Fruit fly (Drosophila melanogaster): ENCODE data around the gene CG14053.

Gene CG14053

dm6 chrX:2166129-2166528 lies 27.6 kb downstream of the CG14053 start (continued):
- TF ChIP-seq CG32772 (GFP tag; IDR thresholded peaks at IDR 0.05): peak; percentile 59; the same call in 1 of the 2 replicates
- no peak for TF ChIP-seq CG1647 (GFP tag; optimal IDR thresholded peaks at IDR 0.05)
- TF ChIP-seq D19B (GFP tag; optimal IDR thresholded peaks at IDR 0.05): no peak
- no peak for TF ChIP-seq sima (GFP tag; optimal IDR thresholded peaks at IDR 0.05)
- TF ChIP-seq vvl (GFP tag; IDR thresholded peaks at IDR 0.05): peak; percentile 74
- TF ChIP-seq usp (GFP tag; optimal IDR thresholded peaks at IDR 0.05): no peak
- TF ChIP-seq CHES-1-like (GFP tag; optimal IDR thresholded peaks at IDR 0.05): no peak
- no peak for TF ChIP-seq HmgZ (tag; optimal IDR thresholded peaks at IDR 0.05)
- TF ChIP-seq ranshi (GFP tag; IDR thresholded peaks at IDR 0.05): peak; percentile 61; the same call in 1 of the 2 replicates
- no peak for TF ChIP-seq mld (GFP tag; IDR thresholded peaks at IDR 0.05; ENCODE audit: partially characterized antibody)
- peak; percentile 38 for TF ChIP-seq CG13424 (tag; optimal IDR thresholded peaks at IDR 0.05)
- TF ChIP-seq sens (GFP tag): peak; percentile 66
- TF ChIP-seq Dfd (GFP tag; optimal IDR thresholded peaks at IDR 0.05): no peak
- no peak for TF ChIP-seq YL-1 (GFP tag; optimal IDR thresholded peaks at IDR 0.05)
- TF ChIP-seq schlank (tag; optimal IDR thresholded peaks at IDR 0.05): no peak
- no peak for TF ChIP-seq CG15601 (tag; optimal IDR thresholded peaks at IDR 0.05)
- TF ChIP-seq Atf3 (GFP tag; optimal IDR thresholded peaks at IDR 0.05): no peak
- no peak for TF ChIP-seq CG10462 (GFP tag; optimal IDR thresholded peaks at IDR 0.05)
- TF ChIP-seq CG8944 (GFP tag; optimal IDR thresholded peaks at IDR 0.05): peak; percentile 50
- peak; percentile 49 for TF ChIP-seq H2.0 (GFP tag; IDR thresholded peaks at IDR 0.05)
- TF ChIP-seq CG10321 (GFP tag; IDR thresholded peaks at IDR 0.05): no peak
- no peak for TF ChIP-seq CG7372 (GFP tag; IDR thresholded peaks at IDR 0.05)

DNA sequence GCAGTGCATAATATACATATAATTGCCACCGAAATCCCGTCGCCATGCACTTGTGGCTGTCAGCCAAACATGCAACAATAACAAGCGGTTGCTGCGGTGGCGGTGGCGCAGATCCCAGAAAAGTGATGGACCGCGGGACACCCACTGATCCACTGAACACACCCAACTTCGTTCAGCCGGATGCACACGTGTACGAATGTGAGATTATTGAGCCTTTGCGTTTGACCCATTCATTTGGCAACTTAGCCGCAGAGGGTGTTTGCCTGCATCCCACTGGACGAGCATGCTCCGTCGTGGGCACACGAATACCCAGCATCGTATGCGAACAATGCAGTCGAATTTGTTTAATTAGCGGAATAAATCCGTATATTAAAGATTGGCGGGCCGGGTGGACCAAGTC lies 28.3 kb downstream of the CG14053 start:
- TF ChIP-seq dimm (GFP tag; IDR thresholded peaks at IDR 0.05) (no peak), CG17612 (GFP tag; IDR thresholded peaks at IDR 0.05) (no peak), Drgx (GFP tag; IDR thresholded peaks at IDR 0.05) (peak; percentile 81), Scr (GFP tag; IDR thresholded peaks at IDR 0.05; ENCODE audit: partially characterized antibody) (no peak), CG9437 (GFP tag; optimal IDR thresholded peaks at IDR 0.05) (no peak), HLH3B (GFP tag; IDR thresholded peaks at IDR 0.05) (no peak), CG3726 (GFP tag; IDR thresholded peaks at IDR 0.05) (0 out of 3 replicates have a peak, but pooled peaks have one; percentile 41), lbe (GFP tag; optimal IDR thresholded peaks at IDR 0.05) (no peak), CG4328 (GFP tag; optimal IDR thresholded peaks at IDR 0.05) (no peak), CG11696 (GFP tag; IDR thresholded peaks at IDR 0.05) (no peak), HLH4C (GFP tag; IDR thresholded peaks at IDR 0.05; ENCODE audit: partially characterized antibody) (no peak), CG2129 (GFP tag; IDR thresholded peaks at IDR 0.05; ENCODE audit: partially characterized antibody) (no peak), mam (GFP tag; optimal IDR thresholded peaks at IDR 0.05) (no peak), Bteb2 (GFP tag; optimal IDR thresholded peaks at IDR 0.05) (no peak), CG34376 (GFP tag; optimal IDR thresholded peaks at IDR 0.05) (no peak), sima (GFP tag; optimal IDR thresholded peaks at IDR 0.05) (no peak), Ets65A (GFP tag) (peak; percentile 46), B-H1 (GFP tag; IDR thresholded peaks at IDR 0.05) (no peak), HLHmδ (GFP tag; optimal IDR thresholded peaks at IDR 0.05) (no peak), CG14050 (GFP tag; IDR thresholded peaks at IDR 0.05) (no peak), chn (GFP tag; optimal IDR thresholded peaks at IDR 0.05) (no peak), Ssrp (tag; optimal IDR thresholded peaks at IDR 0.05) (no peak), Rx (GFP tag; IDR thresholded peaks at IDR 0.05) (no peak), CG12219 (GFP tag; optimal IDR thresholded peaks at IDR 0.05) (no peak), pros (GFP tag; optimal IDR thresholded peaks at IDR 0.05) (no peak), CG7928 (GFP tag; optimal IDR thresholded peaks at IDR 0.05) (no peak), ase (GFP tag; IDR thresholded peaks at IDR 0.05) (no peak), CG15479 (GFP tag; optimal IDR thresholded peaks at IDR 0.05) (no peak), cad (GFP tag; optimal IDR thresholded peaks at IDR 0.05) (no peak), CG1603 (tag; optimal IDR thresholded peaks at IDR 0.05) (peak; percentile 9), cwo (GFP tag; optimal IDR thresholded peaks at IDR 0.05) (no peak)
